Fruit fly (Drosophila melanogaster): ENCODE data around the gene CG11756.
A peak's percentile ranks its signal among the peaks of the same experiment; 100 is the strongest.

CG11756 gene

DNA sequence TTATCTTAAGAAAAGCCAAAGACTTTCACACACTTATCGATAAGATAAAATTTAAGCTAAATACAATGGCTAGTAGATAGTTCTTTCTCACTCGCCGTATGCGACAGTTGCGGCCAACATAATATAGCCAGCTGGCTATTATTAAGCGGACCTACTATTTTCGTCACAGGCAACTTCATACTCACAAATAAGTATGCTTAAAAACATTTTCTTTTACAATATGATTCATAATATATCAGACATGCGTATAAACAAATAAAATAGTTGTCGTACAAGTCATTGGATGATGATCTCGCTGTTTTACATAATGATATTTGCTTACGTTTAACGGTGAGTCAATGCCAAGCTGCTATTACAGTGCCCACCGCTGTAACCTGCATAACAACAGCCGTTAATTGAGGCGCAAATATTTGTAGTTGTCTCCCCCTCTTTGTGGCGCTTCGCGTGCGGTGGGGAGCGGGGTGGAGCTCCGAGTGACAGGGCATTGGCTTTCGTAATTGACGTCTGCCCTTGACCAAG lies 21.6 kb upstream of the CG11756 start (continued):
- peak; percentile 32 for TF ChIP-seq CG3163 (GFP tag; optimal IDR thresholded peaks at IDR 0.05)
- no peak for TF ChIP-seq toy (GFP tag; IDR thresholded peaks at IDR 0.05)
- no peak for TF ChIP-seq wdn (GFP tag; IDR thresholded peaks at IDR 0.05)
- TF ChIP-seq Scr (GFP tag; IDR thresholded peaks at IDR 0.05; ENCODE audit: partially characterized antibody) = no peak
- peak; percentile 8 to 68 for TF ChIP-seq bsh (GFP tag; optimal IDR thresholded peaks at IDR 0.05)
- TF ChIP-seq slp2 (GFP tag; optimal IDR thresholded peaks at IDR 0.05) = peak; percentile 15
- TF ChIP-seq CG3838 (GFP tag; optimal IDR thresholded peaks at IDR 0.05) = no peak
- TF ChIP-seq CG30431 (GFP tag; optimal IDR thresholded peaks at IDR 0.05) = peak; percentile 27
- TF ChIP-seq eyg (GFP tag; optimal IDR thresholded peaks at IDR 0.05) = peak; percentile 62
- peak; percentile 52 for TF ChIP-seq CG12299 (tag; optimal IDR thresholded peaks at IDR 0.05)
- TF ChIP-seq CG6683 (GFP tag; optimal IDR thresholded peaks at IDR 0.05) = peak; percentile 37
- TF ChIP-seq CG14441 (GFP tag; IDR thresholded peaks at IDR 0.05) = peak; percentile 65
- peak; percentile 65 for TF ChIP-seq schlank (tag; optimal IDR thresholded peaks at IDR 0.05)
- no peak for TF ChIP-seq CG34224 (GFP tag; IDR thresholded peaks at IDR 0.05; ENCODE audit: partially characterized antibody)
- peak; percentile 35; the same call in 2 of the 3 replicates for TF ChIP-seq B-H1 (GFP tag; IDR thresholded peaks at IDR 0.05)
- TF ChIP-seq ab (GFP tag; optimal IDR thresholded peaks at IDR 0.05) = no peak
- TF ChIP-seq CG5245 (GFP tag; optimal IDR thresholded peaks at IDR 0.05) = peak; percentile 11
- peak; percentile 66 for TF ChIP-seq CG12155 (GFP tag; optimal IDR thresholded peaks at IDR 0.05)
- TF ChIP-seq CG3847 (GFP tag; IDR thresholded peaks at IDR 0.05) = no peak; the same call in 1 of the 2 replicates
- TF ChIP-seq sqz (GFP tag; optimal IDR thresholded peaks at IDR 0.05) = peak; percentile 56
- TF ChIP-seq disco-r (GFP tag; optimal IDR thresholded peaks at IDR 0.05) = peak; percentile 20
- peak; percentile 26 for TF ChIP-seq Six4 (GFP tag; optimal IDR thresholded peaks at IDR 0.05)
- peak; percentile 38 for TF ChIP-seq pum (GFP tag; optimal IDR thresholded peaks at IDR 0.05)
- no peak for TF ChIP-seq tna (GFP tag; IDR thresholded peaks at IDR 0.05; ENCODE audit: partially characterized antibody)
- TF ChIP-seq Stat92E (GFP tag; optimal IDR thresholded peaks at IDR 0.05) = no peak
- TF ChIP-seq CG6854 (GFP tag; optimal IDR thresholded peaks at IDR 0.05) = peak; percentile 69
- peak; percentile 67 for TF ChIP-seq stc (GFP tag; IDR thresholded peaks at IDR 0.05)
- peak; percentile 50 for TF ChIP-seq CG1647 (GFP tag; optimal IDR thresholded peaks at IDR 0.05)
- TF ChIP-seq Sox100B (GFP tag; optimal IDR thresholded peaks at IDR 0.05) = peak; percentile 82
- no peak for TF ChIP-seq ato (GFP tag; IDR thresholded peaks at IDR 0.05; ENCODE audit: partially characterized antibody)
- TF ChIP-seq luna (GFP tag; optimal IDR thresholded peaks at IDR 0.05) = no peak
- 0 out of 2 replicates have a peak, but pooled peaks have one; percentile 62 for TF ChIP-seq Rfx (GFP tag; IDR thresholded peaks at IDR 0.05)
- peak; percentile 83 for TF ChIP-seq dmrt99B (tag; optimal IDR thresholded peaks at IDR 0.05)
- TF ChIP-seq CG18011 (GFP tag; optimal IDR thresholded peaks at IDR 0.05) = peak; percentile 11
- no peak for TF ChIP-seq aop (GFP tag; IDR thresholded peaks at IDR 0.05)
- no peak for TF ChIP-seq sim (GFP tag; IDR thresholded peaks at IDR 0.05)
- no peak for TF ChIP-seq Trl (optimal IDR thresholded peaks at IDR 0.05)
- TF ChIP-seq Trl (GFP tag; optimal IDR thresholded peaks at IDR 0.05) = peak; percentile 73
- TF ChIP-seq zen (tag; optimal IDR thresholded peaks at IDR 0.05) = peak; percentile 15
- peak; percentile 54 for TF ChIP-seq peb (GFP tag; IDR thresholded peaks at IDR 0.05)
- peak; percentile 61 for TF ChIP-seq cwo (GFP tag; optimal IDR thresholded peaks at IDR 0.05)
- peak; percentile 8 for TF ChIP-seq CTCF (GFP tag; optimal IDR thresholded peaks at IDR 0.05)
- TF ChIP-seq CG8765 (GFP tag; IDR thresholded peaks at IDR 0.05) = no peak
- TF ChIP-seq HmgD (GFP tag; optimal IDR thresholded peaks at IDR 0.05) = peak; percentile 7
- peak; percentile 71 for TF ChIP-seq Meics (GFP tag; optimal IDR thresholded peaks at IDR 0.05)
- peak; percentile 78 for TF ChIP-seq row (GFP tag; IDR thresholded peaks at IDR 0.05)
- TF ChIP-seq CG7839 (tag; optimal IDR thresholded peaks at IDR 0.05) = peak; percentile 82
- TF ChIP-seq CG12391 (tag; optimal IDR thresholded peaks at IDR 0.05) = peak; percentile 63
- TF ChIP-seq Hmx (GFP tag; optimal IDR thresholded peaks at IDR 0.05) = peak; percentile 45
- TF ChIP-seq fd64A (GFP tag; optimal IDR thresholded peaks at IDR 0.05) = peak; percentile 26
- TF ChIP-seq Nf-YC (tag; optimal IDR thresholded peaks at IDR 0.05) = peak; percentile 37
